Fruit fly (Drosophila melanogaster): ENCODE results near the gene CG12689.

DNA sequence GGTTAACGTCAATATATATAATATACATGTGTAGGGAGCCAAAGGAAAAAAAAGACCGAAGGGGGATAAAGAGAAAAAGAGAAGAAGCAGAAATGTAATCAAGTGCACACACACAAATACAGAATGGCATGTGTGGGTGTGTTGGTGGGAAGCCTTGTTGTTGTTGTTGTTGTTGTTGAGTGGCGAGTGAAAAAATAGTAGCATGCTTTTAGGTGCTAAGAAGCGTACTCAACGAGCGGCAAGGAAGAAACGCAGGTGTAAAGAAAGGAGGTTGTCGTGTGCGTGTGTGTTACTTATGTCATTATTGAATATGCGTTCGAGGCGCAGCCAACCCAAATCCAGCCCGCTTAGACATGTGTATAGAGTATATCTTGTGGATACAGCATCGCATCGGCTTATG is 43.9 kb upstream of the CG12689 start:
- TF ChIP-seq Mnt (GFP tag; optimal IDR thresholded peaks at IDR 0.05): no peak
- no peak for TF ChIP-seq bab1 (GFP tag; optimal IDR thresholded peaks at IDR 0.05)
- no peak for TF ChIP-seq cic (GFP tag; optimal IDR thresholded peaks at IDR 0.05)
- TF ChIP-seq toe (GFP tag; optimal IDR thresholded peaks at IDR 0.05): no peak
- TF ChIP-seq cnc (optimal IDR thresholded peaks at IDR 0.05): no peak
- TF ChIP-seq Hr96 (GFP tag; optimal IDR thresholded peaks at IDR 0.05): no peak
- TF ChIP-seq pad (GFP tag; optimal IDR thresholded peaks at IDR 0.05): no peak
- TF ChIP-seq kay (GFP tag; ENCODE audit: borderline replicate concordance): no peak

All from whole organism, adult.